Fruit fly (Drosophila melanogaster): ENCODE data around the gene X11L.

The X11L gene

DNA sequence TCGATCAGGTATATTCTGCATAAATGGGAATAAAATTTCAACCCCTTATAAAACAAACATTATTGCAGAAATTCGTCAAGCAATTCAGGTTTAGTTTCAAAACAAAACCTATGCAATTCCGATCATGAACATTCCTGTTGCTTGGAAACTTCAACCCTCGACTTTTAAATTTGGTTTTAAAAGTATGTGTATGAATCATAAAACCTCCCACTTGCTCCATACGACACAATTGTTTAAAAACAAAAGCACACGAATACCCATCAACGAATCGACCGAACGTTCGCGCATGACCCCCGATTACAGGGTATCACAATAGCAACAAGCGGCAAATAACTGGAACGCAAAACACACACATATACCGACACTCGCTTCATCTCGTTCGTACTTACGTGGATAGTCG lies 21.3 kb upstream of the X11L start (continued):
- TF ChIP-seq sqz (GFP tag; optimal IDR thresholded peaks at IDR 0.05) (no peak), kni (GFP tag; optimal IDR thresholded peaks at IDR 0.05) (no peak), CG13424 (tag; optimal IDR thresholded peaks at IDR 0.05) (peak; percentile 11), CG1529 (GFP tag; optimal IDR thresholded peaks at IDR 0.05) (no peak), Ets97D (GFP tag; optimal IDR thresholded peaks at IDR 0.05) (no peak), cad (GFP tag; optimal IDR thresholded peaks at IDR 0.05) (no peak), vfl (GFP tag; optimal IDR thresholded peaks at IDR 0.05) (peak; percentile 8), CG14441 (GFP tag; IDR thresholded peaks at IDR 0.05) (no peak), CG8478 (optimal IDR thresholded peaks at IDR 0.05) (no peak), CG9797 (GFP tag; optimal IDR thresholded peaks at IDR 0.05) (no peak), CG3163 (GFP tag; optimal IDR thresholded peaks at IDR 0.05) (peak; percentile 6), CG13775 (GFP tag; optimal IDR thresholded peaks at IDR 0.05) (peak; percentile 15), az2 (GFP tag; optimal IDR thresholded peaks at IDR 0.05) (no peak), CG10209 (GFP tag; optimal IDR thresholded peaks at IDR 0.05) (no peak), CG11696 (GFP tag; IDR thresholded peaks at IDR 0.05) (no peak), Atf6 (GFP tag; IDR thresholded peaks at IDR 0.05) (peak; percentile 33; the same call in 1 of the 2 replicates), CG3407 (GFP tag; optimal IDR thresholded peaks at IDR 0.05) (no peak), CG18619 (GFP tag; optimal IDR thresholded peaks at IDR 0.05) (no peak), CG11247 (GFP tag; IDR thresholded peaks at IDR 0.05) (no peak), CG7271 (tag; optimal IDR thresholded peaks at IDR 0.05) (no peak), cwo (GFP tag; optimal IDR thresholded peaks at IDR 0.05) (no peak), kah (GFP tag; optimal IDR thresholded peaks at IDR 0.05) (no peak), NfI (GFP tag; optimal IDR thresholded peaks at IDR 0.05) (peak; percentile 17), Oli (tag; optimal IDR thresholded peaks at IDR 0.05) (peak; percentile 25), wdn (GFP tag; IDR thresholded peaks at IDR 0.05) (no peak), sr (GFP tag; IDR thresholded peaks at IDR 0.05) (no peak), CG10366 (GFP tag; IDR thresholded peaks at IDR 0.05) (peak; percentile 16; the same call in 1 of the 2 replicates), stc (GFP tag; IDR thresholded peaks at IDR 0.05) (no peak), Dip2 (GFP tag; IDR thresholded peaks at IDR 0.05) (no peak), bcd (GFP tag; optimal IDR thresholded peaks at IDR 0.05) (no peak), CG10654 (GFP tag; optimal IDR thresholded peaks at IDR 0.05) (no peak), gem (tag; optimal IDR thresholded peaks at IDR 0.05) (peak; percentile 55), ato (GFP tag; IDR thresholded peaks at IDR 0.05; ENCODE audit: partially characterized antibody) (no peak), Eip74EF (GFP tag; optimal IDR thresholded peaks at IDR 0.05) (no peak), CG13296 (GFP tag; optimal IDR thresholded peaks at IDR 0.05) (no peak), CG15696 (tag; optimal IDR thresholded peaks at IDR 0.05) (peak; percentile 10), aop (GFP tag; IDR thresholded peaks at IDR 0.05) (no peak), Tbp (GFP tag; optimal IDR thresholded peaks at IDR 0.05) (no peak), ATbp (GFP tag; optimal IDR thresholded peaks at IDR 0.05) (no peak), Xrp1 (GFP tag; IDR thresholded peaks at IDR 0.05) (no peak), CG11504 (tag; optimal IDR thresholded peaks at IDR 0.05) (peak; percentile 48), repo (GFP tag; optimal IDR thresholded peaks at IDR 0.05) (no peak), MTF-1 (GFP tag; optimal IDR thresholded peaks at IDR 0.05; ENCODE audit: borderline replicate concordance) (no peak), CG31224 (GFP tag; IDR thresholded peaks at IDR 0.05) (no peak), CG30431 (GFP tag; optimal IDR thresholded peaks at IDR 0.05) (no peak), run (tag; optimal IDR thresholded peaks at IDR 0.05) (no peak), bowl (GFP tag; IDR thresholded peaks at IDR 0.05) (no peak), phol (tag; optimal IDR thresholded peaks at IDR 0.05) (no peak), zfh2 (GFP tag; optimal IDR thresholded peaks at IDR 0.05) (peak; percentile 21), sim (GFP tag; IDR thresholded peaks at IDR 0.05) (no peak), CHES-1-like (GFP tag; optimal IDR thresholded peaks at IDR 0.05) (peak; percentile 16), MBD-R2 (GFP tag; IDR thresholded peaks at IDR 0.05) (no peak)

Data from whole organism, embryonic.